Fruit fly (Drosophila melanogaster) whole organism, embryonic: ENCODE data around the gene Sf3b3.

Experiments
- Awh ChIP-seq: fragments of 200-800 bp; sonication (Bioruptor generic); IDR thresholded peaks from 2 replicates; pipeline ENCODE4, ENCODE4 v1.3.6; 2022; ENCODE audit warnings: missing biosample characterization, missing genetic modification characterization
- Bgb ChIP-seq: fragments of 200-800 bp; sonication (Bioruptor generic); IDR thresholded peaks from 2 replicates; pipeline ENCODE4 v1.3.6; 2022; ENCODE audit warnings: missing biosample characterization, missing genetic modification characterization; ENCODE audit not compliant: partially characterized antibody
- CG10321 ChIP-seq: fragments of 200-800 bp; sonication (Bioruptor generic); IDR thresholded peaks from 2 replicates; pipeline ENCODE4 v1.3.6; 2022; ENCODE audit warnings: missing biosample characterization, missing genetic modification characterization
- CG10959 ChIP-seq: fragments of 200-800 bp; sonication (Bioruptor generic); IDR thresholded peaks from 2 replicates; pipeline ENCODE4 v1.3.6; 2022; ENCODE audit warnings: missing biosample characterization, missing genetic modification characterization
- CG11247 ChIP-seq: fragments of 200-800 bp; sonication (Bioruptor generic); IDR thresholded peaks from 2 replicates; pipeline ENCODE4 v1.3.6; 2022; ENCODE audit warnings: missing biosample characterization, missing genetic modification characterization
- CG11456 ChIP-seq: fragments of 200-800 bp; sonication (Bioruptor generic); IDR thresholded peaks from 3 replicates; pipeline ENCODE4 v1.3.6; 2022; ENCODE audit warnings: missing biosample characterization, missing genetic modification characterization
- CG11723 ChIP-seq: fragments of 200-800 bp; sonication (Bioruptor generic); optimal IDR thresholded peaks from 2 replicates; lab custom pipeline; 2017; ENCODE audit warnings: missing biosample characterization, mild to moderate bottlenecking, missing genetic modification characterization
- CG12219 ChIP-seq: fragments of 200-800 bp; sonication (Bioruptor generic); optimal IDR thresholded peaks from 3 replicates; lab custom pipeline; 2018; ENCODE audit warnings: missing biosample characterization, mild to moderate bottlenecking, missing genetic modification characterization
- CG13775 ChIP-seq: fragments of 200-800 bp; sonication (Bioruptor generic); optimal IDR thresholded peaks from 3 replicates; lab custom pipeline; 2017; ENCODE audit warnings: missing biosample characterization, mild to moderate bottlenecking, missing genetic modification characterization
- CG14050 ChIP-seq: fragments of 200-800 bp; sonication (Bioruptor generic); IDR thresholded peaks from 3 replicates; pipeline ENCODE4 v1.3.6; 2022; ENCODE audit warnings: missing biosample characterization, missing genetic modification characterization
- CG15601 ChIP-seq: fragments of 200-800 bp; sonication (Bioruptor generic); optimal IDR thresholded peaks from 3 replicates; lab custom pipeline; 2019; ENCODE audit warnings: missing biosample characterization, mild to moderate bottlenecking, missing genetic modification characterization, moderate library complexity
- CG15696 ChIP-seq: fragments of 200-800 bp; sonication (Bioruptor generic); optimal IDR thresholded peaks from 2 replicates; lab custom pipeline; 2019; ENCODE audit warnings: missing biosample characterization, mild to moderate bottlenecking, missing genetic modification characterization, moderate library complexity
- CG18011 ChIP-seq: fragments of 200-800 bp; sonication (Bioruptor generic); optimal IDR thresholded peaks from 2 replicates; lab custom pipeline; 2017; ENCODE audit warnings: missing biosample characterization, missing genetic modification characterization, mild to moderate bottlenecking, moderate library complexity, missing genotype
- CG18262 ChIP-seq: fragments of 200-800 bp; optimal IDR thresholded peaks from 3 replicates; lab custom pipeline; 2019; ENCODE audit warnings: missing biosample characterization, mild to moderate bottlenecking, missing genetic modification characterization, moderate library complexity
- CG18599 ChIP-seq: fragments of 200-800 bp; sonication (Bioruptor generic); optimal IDR thresholded peaks from 3 replicates; lab custom pipeline; 2017; ENCODE audit warnings: missing biosample characterization, missing genetic modification characterization, mild to moderate bottlenecking, moderate library complexity, missing genetic modification reagents
- CG2120 ChIP-seq: fragments of 200-800 bp; sonication (Bioruptor generic); optimal IDR thresholded peaks from 3 replicates; lab custom pipeline; 2016; ENCODE audit warnings: missing biosample characterization, missing genetic modification characterization
- CG43689 ChIP-seq: fragments of 200-800 bp; sonication (Bioruptor generic); IDR thresholded peaks from 2 replicates; pipeline ENCODE4 v1.3.6; 2022; ENCODE audit warnings: missing biosample characterization, missing genetic modification characterization
- CG5245 ChIP-seq: fragments of 200-800 bp; sonication (Bioruptor generic); optimal IDR thresholded peaks from 3 replicates; lab custom pipeline; 2016; ENCODE audit warnings: missing biosample characterization, missing genetic modification characterization
- CG6689 ChIP-seq: fragments of 200-800 bp; sonication (Bioruptor generic); IDR thresholded peaks from 2 replicates; pipeline ENCODE4 v1.3.6; 2022; ENCODE audit warnings: missing biosample characterization, missing genetic modification characterization
- Deaf1 ChIP-seq: fragments of 200-800 bp; optimal IDR thresholded peaks from 3 replicates; lab custom pipeline; 2019; ENCODE audit warnings: missing biosample characterization, mild to moderate bottlenecking, missing genetic modification characterization, moderate library complexity
- Dip2 ChIP-seq: fragments of 200-800 bp; sonication (Bioruptor generic); IDR thresholded peaks from 2 replicates; pipeline ENCODE4 v1.3.6; 2022; ENCODE audit warnings: missing biosample characterization, missing genetic modification characterization
- Dref ChIP-seq: fragments of 200-800 bp; sonication (Bioruptor generic); IDR thresholded peaks from 2 replicates; pipeline ENCODE4 v1.3.6; 2022; ENCODE audit warnings: missing biosample characterization, missing genetic modification characterization
- Fer1 ChIP-seq: fragments of 200-800 bp; sonication (Bioruptor generic); optimal IDR thresholded peaks from 2 replicates; lab custom pipeline; 2017; ENCODE audit warnings: missing biosample characterization, mild to moderate bottlenecking, missing genetic modification characterization
- Max ChIP-seq: fragments of 200-800 bp; sonication (Bioruptor generic); optimal IDR thresholded peaks from 2 replicates; lab custom pipeline; 2016; ENCODE audit warnings: missing biosample characterization, mild to moderate bottlenecking, missing genetic modification characterization
- Med ChIP-seq: fragments of 200-800 bp; sonication (Bioruptor generic); peaks from one replicate; lab custom pipeline; 2016; ENCODE audit warnings: missing biosample characterization, missing genetic modification characterization, mild to moderate bottlenecking, inconsistent platforms, moderate library complexity
- NK7.1 ChIP-seq: fragments of 200-800 bp; sonication (Bioruptor generic); optimal IDR thresholded peaks from 3 replicates; lab custom pipeline; 2016; ENCODE audit warnings: missing biosample characterization, missing genetic modification characterization
- Nf-YC ChIP-seq: fragments of 200-800 bp; optimal IDR thresholded peaks from 3 replicates; lab custom pipeline; 2019; ENCODE audit warnings: missing biosample characterization, mild to moderate bottlenecking, missing genetic modification characterization, moderate library complexity
- Ravus ChIP-seq: fragments of 200-800 bp; sonication (Bioruptor generic); IDR thresholded peaks from 2 replicates; pipeline ENCODE4 v1.3.6; 2022; ENCODE audit warnings: missing biosample characterization, missing genetic modification characterization
- Six4 ChIP-seq: fragments of 200-800 bp; sonication (Bioruptor generic); optimal IDR thresholded peaks from 2 replicates; lab custom pipeline; 2016; ENCODE audit warnings: missing biosample characterization, missing genetic modification characterization
- Sox100B ChIP-seq: fragments of 200-800 bp; sonication (Bioruptor generic); optimal IDR thresholded peaks from 3 replicates; lab custom pipeline; 2018; ENCODE audit warnings: missing biosample characterization, mild to moderate bottlenecking, missing genetic modification characterization
- Sox102F ChIP-seq: fragments of 200-800 bp; sonication (Bioruptor generic); optimal IDR thresholded peaks from 2 replicates; lab custom pipeline; 2018; ENCODE audit warnings: missing biosample characterization, mild to moderate bottlenecking, missing genetic modification characterization, moderate library complexity
- Ssrp ChIP-seq: fragments of 200-800 bp; sonication (Bioruptor generic); optimal IDR thresholded peaks from 2 replicates; lab custom pipeline; 2018; ENCODE audit warnings: missing biosample characterization, mild to moderate bottlenecking, missing genetic modification characterization, moderate library complexity
- Xrp1 ChIP-seq: fragments of 200-800 bp; sonication (Bioruptor generic); IDR thresholded peaks from 2 replicates; pipeline ENCODE4 v1.3.6; 2022; ENCODE audit warnings: missing biosample characterization, missing genetic modification characterization
- ase ChIP-seq: fragments of 200-800 bp; sonication (Bioruptor generic); IDR thresholded peaks from 3 replicates; pipeline ENCODE4 v1.3.6; 2022; ENCODE audit warnings: missing biosample characterization, missing genetic modification characterization
- ci ChIP-seq: fragments of 200-800 bp; sonication (Bioruptor generic); IDR thresholded peaks from 3 replicates; pipeline ENCODE4 v1.3.6; 2022; ENCODE audit warnings: missing biosample characterization, missing genetic modification characterization
- ems ChIP-seq: fragments of 200-800 bp; sonication (Bioruptor generic); optimal IDR thresholded peaks from 3 replicates; lab custom pipeline; 2016; ENCODE audit warnings: missing biosample characterization, missing genetic modification characterization
- gcm ChIP-seq: fragments of 200-800 bp; sonication (Bioruptor generic); optimal IDR thresholded peaks from 2 replicates; lab custom pipeline; 2019; ENCODE audit warnings: missing biosample characterization, mild to moderate bottlenecking, missing genetic modification characterization, moderate library complexity
- gcm2 ChIP-seq: fragments of 200-800 bp; sonication (Bioruptor generic); optimal IDR thresholded peaks from 2 replicates; lab custom pipeline; 2016; ENCODE audit warnings: missing biosample characterization, missing genetic modification characterization
- jigr1 ChIP-seq: fragments of 200-800 bp; sonication (Bioruptor generic); IDR thresholded peaks from 3 replicates; pipeline ENCODE4 v1.3.6; 2022; ENCODE audit warnings: missing biosample characterization, missing genetic modification characterization
- nau ChIP-seq: fragments of 200-800 bp; sonication (Bioruptor generic); optimal IDR thresholded peaks from 3 replicates; lab custom pipeline; 2017; ENCODE audit warnings: missing biosample characterization, mild to moderate bottlenecking, missing genetic modification characterization, missing genetic modification reagents
- nerfin-2 ChIP-seq: fragments of 200-800 bp; sonication (Bioruptor generic); IDR thresholded peaks from 2 replicates; pipeline ENCODE4 v1.3.6; 2022; ENCODE audit warnings: missing biosample characterization, missing genetic modification characterization; ENCODE audit not compliant: partially characterized antibody
- org-1 ChIP-seq: fragments of 200-800 bp; sonication (Bioruptor generic); optimal IDR thresholded peaks from 2 replicates; lab custom pipeline; 2017; ENCODE audit warnings: missing biosample characterization, missing genetic modification characterization
- prd ChIP-seq, 3 experiments: fragments of >200 bp in 2 of 3; fragments of 200-800 bp in 1 of 3; sonication (Bioruptor generic) in 1 of 3; optimal IDR thresholded peaks in 2 of 3; IDR thresholded peaks in 1 of 3; 2 replicates in 2 of 3; 3 replicates in 1 of 3; pipeline versions ENCODE4 v1.3.6 to Lab custom; 2017 to 2022; ENCODE audit warnings: missing biosample characterization in 1 of 3, missing genetic modification characterization in 1 of 3
- repo ChIP-seq: fragments of 200-800 bp; sonication (Bioruptor generic); optimal IDR thresholded peaks from 2 replicates; lab custom pipeline; 2016; ENCODE audit warnings: missing biosample characterization, missing genetic modification characterization
- sima ChIP-seq: fragments of 200-800 bp; sonication (Bioruptor generic); optimal IDR thresholded peaks from 2 replicates; lab custom pipeline; 2016; ENCODE audit warnings: missing biosample characterization, missing genetic modification characterization
- twi ChIP-seq: fragments of 200-800 bp; optimal IDR thresholded peaks from 2 replicates; lab custom pipeline; 2019; ENCODE audit warnings: missing biosample characterization, mild to moderate bottlenecking, missing genetic modification characterization, moderate library complexity
- tx ChIP-seq: fragments of 200-800 bp; sonication (Bioruptor generic); optimal IDR thresholded peaks from 2 replicates; lab custom pipeline; 2016; ENCODE audit warnings: missing biosample characterization, missing genetic modification characterization
- vvl ChIP-seq: fragments of 200-800 bp; sonication (Bioruptor generic); IDR thresholded peaks from 2 replicates; pipeline ENCODE4 v1.3.6; 2022; ENCODE audit warnings: missing biosample characterization, missing genetic modification characterization

The Sf3b3 gene

DNA sequence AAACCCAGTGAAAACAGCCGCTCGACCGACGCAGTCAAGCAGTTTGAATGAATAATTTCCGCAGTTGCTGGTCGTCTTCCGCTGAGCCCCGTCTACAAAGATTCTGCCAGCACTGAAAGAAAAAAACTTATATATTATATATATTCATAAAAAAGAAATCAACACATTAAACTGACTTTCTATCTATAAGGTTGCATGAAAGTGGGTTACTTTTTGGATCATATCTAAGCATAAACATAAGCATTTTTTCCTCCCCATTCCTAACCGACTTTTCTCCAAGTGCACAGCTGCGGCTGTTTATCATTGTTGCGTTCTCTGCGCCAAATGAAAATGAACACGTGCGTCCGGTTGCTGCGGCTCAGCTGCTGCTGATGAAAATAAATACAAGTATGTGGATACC is 12.9 kb downstream of the Sf3b3 start (continued):
- TF ChIP-seq org-1: peak; percentile 15
- TF ChIP-seq CG11456 (GFP tag; lab: Robert Waterston, UW): peak; percentile 59; the same call in 2 of the 3 replicates
- TF ChIP-seq Ssrp (tag; lab: Kevin White, UChicago): peak; percentile 76
- peak; percentile 81 for TF ChIP-seq Sox102F (GFP tag; lab: Kevin White, UChicago)
- no peak for TF ChIP-seq nerfin-2
- TF ChIP-seq CG15696 (tag; lab: Kevin White, UChicago): peak; percentile 0
- TF ChIP-seq Dip2 (GFP tag; lab: Robert Waterston, UW): no peak
- peak; percentile 57 for TF ChIP-seq Six4 (GFP tag; lab: Kevin White, UChicago)
- TF ChIP-seq tx (GFP tag; lab: Kevin White, UChicago): no peak
- peak; percentile 31 for TF ChIP-seq CG13775 (GFP tag; lab: Kevin White, UChicago)
- TF ChIP-seq ase (GFP tag; lab: Robert Waterston, UW): peak; percentile 75; the same call in 2 of the 3 replicates
- peak; percentile 78 for TF ChIP-seq Sox100B
- TF ChIP-seq CG2120: peak; percentile 17
- TF ChIP-seq gcm: peak; percentile 73
- TF ChIP-seq CG43689: peak; percentile 31; the same call in 1 of the 2 replicates
- TF ChIP-seq CG11247 (GFP tag; lab: Robert Waterston, UW): peak; percentile 68
- no peak for TF ChIP-seq prd (optimal IDR thresholded peaks at IDR 0.05; lab: Kevin White, UChicago)
- peak; percentile 84 for TF ChIP-seq prd (GFP tag; IDR thresholded peaks at IDR 0.05; lab: Robert Waterston, UW)
- peak; percentile 52 for TF ChIP-seq CG15601 (tag; lab: Kevin White, UChicago)
- TF ChIP-seq repo (GFP tag; lab: Kevin White, UChicago): no peak
- peak; percentile 76 for TF ChIP-seq CG6689 (GFP tag; lab: Robert Waterston, UW)
- peak; percentile 59 for TF ChIP-seq CG18599 (GFP tag; lab: Kevin White, UChicago)
- peak; percentile 71 for TF ChIP-seq CG18262 (tag; lab: Kevin White, UChicago)
- no peak for TF ChIP-seq CG18011 (GFP tag; lab: Kevin White, UChicago)
- peak; percentile 91 for TF ChIP-seq vvl (GFP tag; lab: Robert Waterston, UW)
- TF ChIP-seq Dref (GFP tag; lab: Robert Waterston, UW): no peak
- peak; percentile 61 for TF ChIP-seq CG12219
- peak; percentile 13 for TF ChIP-seq Nf-YC
- TF ChIP-seq Ravus (GFP tag; lab: Robert Waterston, UW): peak; percentile 17
- TF ChIP-seq Max (GFP tag; lab: Kevin White, UChicago): peak; percentile 57
- TF ChIP-seq Med: peak; percentile 83
- peak; percentile 46 for TF ChIP-seq CG11723 (GFP tag; lab: Kevin White, UChicago)
- TF ChIP-seq Xrp1 (GFP tag; lab: Robert Waterston, UW): peak; percentile 80
- peak; percentile 5 for TF ChIP-seq nau (GFP tag; lab: Kevin White, UChicago)
- TF ChIP-seq CG5245 (GFP tag; lab: Kevin White, UChicago): peak; percentile 41
- TF ChIP-seq ems (GFP tag; lab: Kevin White, UChicago): peak; percentile 33
- peak; percentile 92 for TF ChIP-seq ci (GFP tag; lab: Robert Waterston, UW)
- peak; percentile 78 for TF ChIP-seq Fer1 (GFP tag; lab: Kevin White, UChicago)
- no peak for TF ChIP-seq sima (GFP tag; lab: Kevin White, UChicago)
- peak; percentile 42 for TF ChIP-seq Deaf1 (tag; lab: Kevin White, UChicago)
- TF ChIP-seq jigr1: peak; percentile 33; the same call in 1 of the 3 replicates
- peak; percentile 65 for TF ChIP-seq CG14050 (GFP tag; lab: Robert Waterston, UW)
- TF ChIP-seq gcm2 (GFP tag; lab: Kevin White, UChicago): no peak
- TF ChIP-seq CG10321 (GFP tag; lab: Robert Waterston, UW): no peak
- TF ChIP-seq CG10959: no peak
- no peak for TF ChIP-seq NK7.1
- TF ChIP-seq twi: peak; percentile 18
- TF ChIP-seq Awh (GFP tag; lab: Robert Waterston, UW): peak; percentile 69
- no peak for TF ChIP-seq Bgb (GFP tag; lab: Robert Waterston, UW)
